Worm (Caenorhabditis elegans) whole organism, L1 larva: ENCODE results near the gene ZK643.6.

Experiments used
- efl-1 ChIP-seq, 4 experiments: fragments of 150-350 bp; optimal IDR thresholded peaks in 3 of 4; peaks in 1 of 4; 1 replicate in 1 of 4; 2 replicates in 3 of 4; lab custom pipeline; 2014; ENCODE audit warnings: missing biosample characterization in 2 of 4, missing genetic modification characterization in 2 of 4, missing genetic modification reagents in 2 of 4
- egl-13 ChIP-seq: sonication (generic microtip); optimal IDR thresholded peaks from 2 replicates; lab custom pipeline; 2016; ENCODE audit warnings: missing genotype, missing genetic modification reagents, missing genetic modification characterization, missing compliant biosample characterization
- elt-2 ChIP-seq: sonication (generic microtip); optimal IDR thresholded peaks from 2 replicates; lab custom pipeline; 2016; ENCODE audit warnings: missing genetic modification characterization, mild to moderate bottlenecking, inconsistent platforms, missing compliant biosample characterization, missing genetic modification reagents
- pax-3 ChIP-seq: fragments of 200-800 bp; sonication (Bioruptor generic); optimal IDR thresholded peaks from 2 replicates; lab custom pipeline; 2018; ENCODE audit warnings: mild to moderate bottlenecking, missing genetic modification characterization, moderate library complexity, missing compliant biosample characterization
- snpc-4 ChIP-seq: fragments of 150-350 bp; optimal IDR thresholded peaks from 2 replicates; lab custom pipeline; 2014; ENCODE audit warnings: missing biosample characterization, missing genetic modification characterization
- unc-62 ChIP-seq: fragments of 150-350 bp; optimal IDR thresholded peaks from 2 replicates; lab custom pipeline; 2014; ENCODE audit warnings: missing biosample characterization, missing genetic modification reagents, missing genetic modification characterization
- ztf-11 ChIP-seq, 2 experiments: sonication (generic microtip); optimal IDR thresholded peaks; 2 replicates each; lab custom pipeline; 2016 to 2017; ENCODE audit warnings: missing genetic modification characterization in 2 of 2, missing biosample characterization in 1 of 2, missing compliant biosample characterization in 1 of 2

- TF ChIP-seq efl-1 (optimal IDR thresholded peaks at IDR 0.05; lab: Kevin White, UChicago) (peak in 1 of 2 experiments; percentile 2), efl-1 (GFP tag; optimal IDR thresholded peaks at IDR 0.05 in 1 of 2; lab: Kevin White, UChicago) (no peak), unc-62 (no peak), snpc-4 (tag; lab: Kevin White, UChicago) (no peak), egl-13 (tag; lab: Kevin White, UChicago) (no peak), ztf-11 (tag; optimal IDR thresholded peaks at IDR 0.05; lab: Kevin White, UChicago) (no peak), elt-2 (no peak), pax-3 (tag; lab: Kevin White, UChicago) (no peak)
Measured at ce11 chrIII:8923240-8923734, 37.3 kb downstream of the ZK643.6 start, which contains the start of gene glb-1.
